Fruit fly (Drosophila melanogaster): ENCODE results near the gene CG3634.

DNA sequence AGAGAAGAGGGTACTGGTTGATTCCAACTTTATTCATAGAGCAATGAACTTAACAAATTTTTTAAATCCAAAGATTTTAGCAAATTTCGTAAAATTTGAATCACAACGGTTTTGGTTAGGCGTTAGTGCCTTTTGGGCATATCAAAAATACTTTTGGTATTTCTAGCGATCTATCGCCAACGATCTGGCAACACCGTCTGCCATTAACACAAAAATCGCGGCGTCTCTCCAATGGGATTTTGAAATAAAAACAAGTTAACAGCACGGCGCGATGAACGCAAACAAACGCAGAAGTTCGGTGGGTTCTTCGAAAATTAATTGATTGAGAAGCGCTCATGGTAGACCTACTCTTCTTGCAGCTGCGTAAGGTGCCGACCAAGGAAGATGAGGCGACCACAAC lies 8.9 kb downstream of the CG3634 start, which contains the start of gene Spc105R:
- TF ChIP-seq Hr39 (GFP tag; optimal IDR thresholded peaks at IDR 0.05) (no peak), fkh (GFP tag; optimal IDR thresholded peaks at IDR 0.05) (no peak), CG10631 (GFP tag; optimal IDR thresholded peaks at IDR 0.05) (no peak)
